Fruit fly (Drosophila melanogaster) whole organism: ENCODE results near the gene Six4.

Experiments used
- CG8478 ChIP-seq: fragments of >200 bp; optimal IDR thresholded peaks from 2 replicates; lab custom pipeline; 2018; ENCODE audit warnings: inconsistent platforms
- Dll ChIP-seq: fragments of >200 bp; optimal IDR thresholded peaks from 2 replicates; lab custom pipeline; 2017
- EcR ChIP-seq, 2 experiments: fragments of >200 bp; optimal IDR thresholded peaks; 2 replicates each; lab custom pipeline; 2017; ENCODE audit warnings: missing biosample characterization in 2 of 2, missing genetic modification characterization in 2 of 2, missing genetic modification reagents in 2 of 2
- pan ChIP-seq: fragments of >200 bp; optimal IDR thresholded peaks from 2 replicates; lab custom pipeline; 2017
- psq ChIP-seq: fragments of >200 bp; optimal IDR thresholded peaks from 2 replicates; lab custom pipeline; 2017
- usp ChIP-seq: fragments of >200 bp; optimal IDR thresholded peaks from 2 replicates; lab custom pipeline; 2017; ENCODE audit warnings: missing biosample characterization, missing genetic modification characterization, mixed read lengths

Six4 gene

DNA sequence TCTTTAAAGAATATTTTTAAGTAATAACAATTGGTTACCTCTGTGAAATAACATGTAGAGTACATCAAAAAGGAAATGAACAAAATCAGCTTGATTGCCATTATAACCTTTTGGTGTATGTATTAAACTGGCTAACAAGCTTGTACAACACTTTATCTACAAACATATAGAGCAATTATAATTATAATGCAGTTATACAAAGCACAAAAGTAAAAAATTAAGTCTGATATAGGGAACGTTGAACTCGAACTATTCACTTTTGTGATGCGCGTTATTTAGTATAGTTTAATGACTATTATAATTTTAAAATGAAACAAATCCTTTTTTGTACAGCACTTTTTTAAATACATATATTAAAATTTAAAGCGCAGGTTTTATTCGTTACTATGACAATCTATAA, 37.0 kb downstream of the Six4 start, which contains the start of gene CG33912:
Gene CG33912, minus strand, starts transcription at position 101 of the 400 bp plus-strand sequence.
- no peak for TF ChIP-seq pan (lab: Kevin White, UChicago)
- TF ChIP-seq Dll (lab: Kevin White, UChicago), result no peak
- no peak for TF ChIP-seq EcR (GFP tag; optimal IDR thresholded peaks at IDR 0.05; lab: Kevin White, UChicago)
- no peak for TF ChIP-seq CG8478 (lab: Kevin White, UChicago)
- no peak for TF ChIP-seq usp (GFP tag; lab: Kevin White, UChicago)
- no peak for TF ChIP-seq psq (lab: Kevin White, UChicago)

DNA sequence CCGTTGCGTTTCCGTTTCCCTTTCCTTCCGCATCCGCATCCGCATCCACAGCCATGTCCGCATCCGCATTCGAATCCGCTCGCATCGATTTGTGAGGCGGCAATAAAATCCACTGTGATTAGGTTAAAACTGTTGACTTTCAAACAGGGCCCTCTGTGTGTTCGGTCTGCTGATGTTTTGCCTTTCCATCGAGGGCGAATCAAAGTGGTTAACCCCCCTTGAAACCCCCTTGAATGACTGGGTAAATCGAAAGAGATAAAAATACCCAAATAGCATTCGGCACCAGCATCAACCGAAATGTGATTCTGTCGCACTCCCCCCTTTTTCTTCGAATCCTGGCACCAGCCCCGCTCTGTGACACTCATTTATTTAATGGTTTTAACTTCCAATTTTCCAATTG, 39.6 kb downstream of the Six4 start:
- TF ChIP-seq psq (lab: Kevin White, UChicago) (no peak), Dll (lab: Kevin White, UChicago) (no peak), CG8478 (lab: Kevin White, UChicago) (no peak), usp (GFP tag; lab: Kevin White, UChicago) (no peak), EcR (GFP tag; optimal IDR thresholded peaks at IDR 0.05; lab: Kevin White, UChicago) (no peak), pan (lab: Kevin White, UChicago) (no peak)

DNA sequence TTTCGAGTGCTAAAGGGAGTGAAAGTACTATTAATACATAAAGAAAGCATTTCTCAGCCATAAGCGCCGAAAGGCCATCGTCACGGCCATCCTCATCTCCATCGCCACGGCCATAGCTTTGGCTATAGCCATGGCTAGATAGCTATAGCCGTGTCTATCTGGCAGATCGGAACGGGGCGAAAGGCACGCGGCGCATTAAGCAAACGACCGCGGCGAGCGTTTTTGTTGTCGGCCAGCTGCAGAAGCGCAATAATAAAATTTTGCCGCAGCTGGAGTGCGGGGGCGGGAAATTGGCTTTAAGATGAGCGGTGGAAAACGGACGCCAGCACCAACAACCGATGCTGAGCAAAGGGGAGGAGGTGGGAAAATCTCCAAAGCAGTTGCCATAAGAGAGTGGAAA, 42.2 kb downstream of the Six4 start:
- TF ChIP-seq CG8478 (lab: Kevin White, UChicago), result no peak
- TF ChIP-seq usp (GFP tag; lab: Kevin White, UChicago), result no peak
- TF ChIP-seq pan (lab: Kevin White, UChicago), result no peak
- no peak for TF ChIP-seq Dll (lab: Kevin White, UChicago)
- TF ChIP-seq psq (lab: Kevin White, UChicago), result no peak
- TF ChIP-seq EcR (GFP tag; optimal IDR thresholded peaks at IDR 0.05; lab: Kevin White, UChicago), result no peak

DNA sequence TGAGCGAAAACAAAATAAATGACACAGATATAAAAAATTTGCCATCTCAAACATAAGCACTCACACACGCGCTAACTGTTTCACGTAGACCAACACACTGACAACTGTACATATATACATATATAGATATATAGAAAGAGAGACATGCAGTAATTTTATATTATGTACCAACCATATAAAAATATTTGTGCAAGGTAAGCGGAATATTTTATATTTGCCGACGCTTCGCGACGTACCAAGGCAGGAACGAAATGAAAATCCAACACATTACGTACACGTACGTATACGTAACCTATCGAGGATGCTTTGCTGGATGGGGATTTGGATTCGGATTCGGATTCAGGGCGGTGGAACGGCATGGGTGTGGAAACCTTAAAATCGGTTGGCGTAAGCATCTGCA, 44.0 kb downstream of the Six4 start:
- no peak for TF ChIP-seq EcR (GFP tag; optimal IDR thresholded peaks at IDR 0.05; lab: Kevin White, UChicago)
- TF ChIP-seq pan (lab: Kevin White, UChicago), result no peak
- no peak for TF ChIP-seq CG8478 (lab: Kevin White, UChicago)
- TF ChIP-seq usp (GFP tag; lab: Kevin White, UChicago), result no peak
- no peak for TF ChIP-seq psq (lab: Kevin White, UChicago)
- no peak for TF ChIP-seq Dll (lab: Kevin White, UChicago)

DNA sequence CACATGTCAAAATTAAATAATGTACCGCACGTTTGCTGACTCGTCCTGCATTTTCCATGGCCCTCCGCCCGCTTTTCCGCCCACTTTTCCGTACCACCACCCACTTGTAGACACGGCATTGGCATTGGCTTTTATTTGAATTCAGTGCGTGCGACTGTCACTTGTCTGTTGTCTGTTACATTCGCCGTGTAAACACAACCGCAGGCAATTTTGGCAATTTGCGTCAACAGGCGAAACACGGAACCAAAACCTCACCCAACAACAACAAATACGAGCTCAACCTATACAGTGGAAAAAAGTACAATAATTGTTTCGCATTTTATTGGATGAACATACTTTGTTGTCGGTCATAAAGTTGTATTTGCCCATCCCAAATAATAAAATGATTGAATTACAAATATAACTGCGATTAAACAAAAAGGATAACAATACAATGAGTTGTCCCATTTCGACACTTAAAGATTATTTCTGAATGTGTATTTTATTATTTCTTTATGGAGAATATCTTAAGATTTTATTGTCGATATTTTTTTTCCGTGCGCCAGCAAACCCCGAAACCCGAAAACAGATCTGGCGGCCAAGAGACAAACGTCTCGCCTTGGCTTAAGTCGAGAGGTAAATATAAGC, 45.2 kb downstream of the Six4 start:
- TF ChIP-seq psq (lab: Kevin White, UChicago) (no peak), EcR (GFP tag; optimal IDR thresholded peaks at IDR 0.05; lab: Kevin White, UChicago) (no peak), usp (GFP tag; lab: Kevin White, UChicago) (no peak), pan (lab: Kevin White, UChicago) (no peak), Dll (lab: Kevin White, UChicago) (no peak), CG8478 (lab: Kevin White, UChicago) (no peak)

DNA sequence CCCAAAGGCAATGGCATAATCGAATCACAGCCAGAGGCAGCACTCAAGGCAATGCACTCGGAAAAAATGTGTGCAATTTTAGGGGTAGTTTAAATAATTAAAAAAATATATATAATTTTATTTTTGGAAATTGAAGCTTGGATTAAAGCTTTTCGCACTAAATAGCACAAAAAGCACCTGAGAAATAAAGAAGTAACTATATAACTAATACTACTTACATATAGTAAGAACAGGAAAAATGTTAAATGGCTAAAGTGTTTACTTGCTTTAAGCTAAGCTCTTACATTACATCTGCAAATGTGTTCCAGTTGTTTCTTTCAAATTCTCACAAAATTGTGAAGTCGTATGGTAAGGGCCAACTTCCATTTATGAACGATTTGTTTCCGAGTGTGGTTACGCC, 53.2 kb downstream of the Six4 start, which contains the start of gene Gr77a:
Gene Gr77a, minus strand, starts transcription at position 17 of the 400 bp plus-strand sequence.
- no peak for TF ChIP-seq pan (lab: Kevin White, UChicago)
- TF ChIP-seq usp (GFP tag; lab: Kevin White, UChicago), result no peak
- TF ChIP-seq psq (lab: Kevin White, UChicago), result no peak
- no peak for TF ChIP-seq CG8478 (lab: Kevin White, UChicago)
